Worm (Caenorhabditis elegans): ENCODE results near the gene vps-16.

- TF ChIP-seq ref-1 (GFP tag; conservative IDR thresholded peaks at IDR 0.05) (no peak), med-1 (GFP tag; optimal IDR thresholded peaks at IDR 0.05; ENCODE audit: insufficient read depth) (no peak), ztf-29 (GFP tag; IDR thresholded peaks at IDR 0.05) (no peak), T22C8.4 (GFP tag; IDR thresholded peaks at IDR 0.05) (no peak), ztf-23 (GFP tag; IDR thresholded peaks at IDR 0.05) (no peak), cog-1 (tag; optimal IDR thresholded peaks at IDR 0.05) (no peak), klf-2 (GFP tag; conservative IDR thresholded peaks at IDR 0.05) (no peak), flt-1 (GFP tag; IDR thresholded peaks at IDR 0.05) (no peak), tab-1 (GFP tag; IDR thresholded peaks at IDR 0.05) (no peak)
Observed at ce11 chrIII:6464913-6465312, 31.9 kb downstream of the vps-16 start, which contains the start of gene nduf-2.2.

Data from whole organism, midembryonic.